Worm (Caenorhabditis elegans): ENCODE results near the gene cyp-32A1.

- TF ChIP-seq tra-4 (tag; optimal IDR thresholded peaks at IDR 0.05) (no peak), flt-1 (GFP tag; IDR thresholded peaks at IDR 0.05) (no peak), ama-1 (optimal IDR thresholded peaks at IDR 0.05) (no peak), hnd-1 (tag; optimal IDR thresholded peaks at IDR 0.05) (no peak), tbx-37 (GFP tag; conservative IDR thresholded peaks at IDR 0.05) (no peak), scrt-1 (GFP tag; IDR thresholded peaks at IDR 0.05) (no peak)
Observed at ce11 chrV:7830952-7831351, 49.3 kb downstream of the cyp-32A1 start.
